Fruit fly (Drosophila melanogaster) whole organism, embryonic: ENCODE results near the gene Antdh.
A peak's percentile ranks its signal among the peaks of the same experiment; 100 is the strongest.

Source experiments
- Abd-B ChIP-seq: fragments of 200-800 bp; sonication (Bioruptor generic); optimal IDR thresholded peaks from 2 replicates; lab custom pipeline; 2018; ENCODE audit warnings: missing biosample characterization, mild to moderate bottlenecking, missing genetic modification characterization, moderate library complexity
- Blimp-1 ChIP-seq: fragments of 200-800 bp; sonication (Bioruptor generic); optimal IDR thresholded peaks from 3 replicates; lab custom pipeline; 2018; ENCODE audit warnings: missing biosample characterization, missing genetic modification characterization, mild to moderate bottlenecking, moderate library complexity, missing genetic modification reagents
- C15 ChIP-seq: fragments of 200-800 bp; sonication (Bioruptor generic); IDR thresholded peaks from 3 replicates; pipeline ENCODE4 v1.3.6; 2022; ENCODE audit warnings: missing biosample characterization, missing genetic modification characterization
- CG10209 ChIP-seq: fragments of 200-800 bp; sonication (Bioruptor generic); optimal IDR thresholded peaks from 3 replicates; lab custom pipeline; 2017; ENCODE audit warnings: missing biosample characterization, mild to moderate bottlenecking, missing genetic modification characterization, missing genetic modification reagents
- CG10274 ChIP-seq: fragments of 200-800 bp; sonication (Bioruptor generic); optimal IDR thresholded peaks from 3 replicates; lab custom pipeline; 2017; ENCODE audit warnings: missing biosample characterization, mild to moderate bottlenecking, missing genetic modification characterization
- CG10462 ChIP-seq: fragments of 200-800 bp; sonication (Bioruptor generic); optimal IDR thresholded peaks from 2 replicates; lab custom pipeline; 2016; ENCODE audit warnings: missing biosample characterization, missing genetic modification characterization
- CG10565 ChIP-seq: fragments of 200-800 bp; sonication (Bioruptor generic); optimal IDR thresholded peaks from 3 replicates; lab custom pipeline; 2016; ENCODE audit warnings: missing biosample characterization, mild to moderate bottlenecking, missing genetic modification characterization
- CG10979 ChIP-seq: fragments of 200-800 bp; sonication (Bioruptor generic); optimal IDR thresholded peaks from 2 replicates; lab custom pipeline; 2018; ENCODE audit warnings: missing biosample characterization, mild to moderate bottlenecking, missing genetic modification characterization, moderate library complexity
- CG11696 ChIP-seq: fragments of 200-800 bp; sonication (Bioruptor generic); IDR thresholded peaks from 2 replicates; pipeline ENCODE4 v1.3.6; 2022; ENCODE audit warnings: missing biosample characterization, missing genetic modification characterization
- CG16779 ChIP-seq: fragments of 200-800 bp; sonication (Bioruptor generic); IDR thresholded peaks from 2 replicates; pipeline ENCODE4 v1.3.6; 2022; ENCODE audit warnings: missing biosample characterization, missing genetic modification characterization
- CG16815 ChIP-seq: fragments of 200-800 bp; sonication (Bioruptor generic); optimal IDR thresholded peaks from 3 replicates; lab custom pipeline; 2017; ENCODE audit warnings: missing biosample characterization, mild to moderate bottlenecking, missing genetic modification characterization
- CG17186 ChIP-seq: fragments of 200-800 bp; sonication (Bioruptor generic); optimal IDR thresholded peaks from 3 replicates; lab custom pipeline; 2017; ENCODE audit warnings: missing biosample characterization, missing genetic modification reagents, missing genetic modification characterization
- CG1832 ChIP-seq: fragments of 200-800 bp; sonication (Bioruptor generic); optimal IDR thresholded peaks from 2 replicates; lab custom pipeline; 2017; ENCODE audit warnings: missing biosample characterization, mild to moderate bottlenecking, missing genetic modification characterization, inconsistent platforms
- CG2678 ChIP-seq: fragments of 200-800 bp; sonication (Bioruptor generic); optimal IDR thresholded peaks from 3 replicates; lab custom pipeline; 2019; ENCODE audit warnings: missing biosample characterization, mild to moderate bottlenecking, missing genetic modification characterization, moderate library complexity
- CG30020 ChIP-seq: fragments of 200-800 bp; optimal IDR thresholded peaks from 2 replicates; lab custom pipeline; 2019; ENCODE audit warnings: missing biosample characterization, mild to moderate bottlenecking, missing genetic modification characterization, moderate library complexity
- CG31365 ChIP-seq: fragments of 200-800 bp; sonication (Bioruptor generic); optimal IDR thresholded peaks from 2 replicates; lab custom pipeline; 2018; ENCODE audit warnings: missing biosample characterization, mild to moderate bottlenecking, missing genetic modification characterization
- CG32532 ChIP-seq: fragments of 200-800 bp; sonication (Bioruptor generic); IDR thresholded peaks from 2 replicates; pipeline ENCODE4 v1.3.6; 2022; ENCODE audit warnings: missing biosample characterization, missing genetic modification characterization
- CG8089 ChIP-seq: fragments of 200-800 bp; sonication (Bioruptor generic); optimal IDR thresholded peaks from 3 replicates; lab custom pipeline; 2016; ENCODE audit warnings: missing biosample characterization, missing genetic modification characterization
- Camta ChIP-seq: fragments of 200-800 bp; sonication (Bioruptor generic); optimal IDR thresholded peaks from 2 replicates; lab custom pipeline; 2016; ENCODE audit warnings: missing biosample characterization, missing genetic modification characterization
- D ChIP-seq, 2 experiments: fragments of 200-800 bp in 1 of 2; fragments of >200 bp in 1 of 2; sonication (Bioruptor generic) in 1 of 2; optimal IDR thresholded peaks; 2 replicates in 1 of 2; 3 replicates in 1 of 2; lab custom pipeline; 2017; ENCODE audit warnings: mild to moderate bottlenecking in 1 of 2, missing biosample characterization in 1 of 2, missing genetic modification characterization in 1 of 2, missing genetic modification reagents in 1 of 2
- Dek ChIP-seq: fragments of 200-800 bp; sonication (Bioruptor generic); optimal IDR thresholded peaks from 3 replicates; lab custom pipeline; 2019; ENCODE audit warnings: missing biosample characterization, mild to moderate bottlenecking, missing genetic modification characterization, moderate library complexity
- E2f2 ChIP-seq: fragments of 200-800 bp; sonication (Bioruptor generic); IDR thresholded peaks from 2 replicates; pipeline ENCODE4 v1.3.6; 2022; ENCODE audit warnings: missing biosample characterization, missing genetic modification characterization
- HHEX ChIP-seq: fragments of 200-800 bp; sonication (Bioruptor generic); optimal IDR thresholded peaks from 3 replicates; lab custom pipeline; 2017; ENCODE audit warnings: missing biosample characterization, mild to moderate bottlenecking, missing genetic modification characterization, missing genetic modification reagents
- HLH54F ChIP-seq: fragments of 200-800 bp; sonication (Bioruptor generic); optimal IDR thresholded peaks from 3 replicates; lab custom pipeline; 2016; ENCODE audit warnings: missing biosample characterization, missing genetic modification characterization
- Kr ChIP-seq: fragments of 200-800 bp; sonication (Bioruptor generic); optimal IDR thresholded peaks from 2 replicates; lab custom pipeline; 2017; ENCODE audit warnings: missing biosample characterization, mild to moderate bottlenecking, missing genetic modification characterization
- NC2α ChIP-seq: fragments of 200-800 bp; sonication (Bioruptor generic); optimal IDR thresholded peaks from 2 replicates; lab custom pipeline; 2016; ENCODE audit warnings: missing biosample characterization, missing genetic modification characterization
- Side ChIP-seq: fragments of 200-800 bp; sonication (Bioruptor generic); optimal IDR thresholded peaks from 2 replicates; lab custom pipeline; 2016; ENCODE audit warnings: missing biosample characterization, missing genetic modification characterization
- Taf1 ChIP-seq: fragments of 200-800 bp; sonication (Bioruptor generic); IDR thresholded peaks from 2 replicates; pipeline ENCODE4 v1.3.6; 2022; ENCODE audit warnings: missing biosample characterization, missing genetic modification characterization
- Tbp ChIP-seq: fragments of >200 bp; optimal IDR thresholded peaks from 2 replicates; lab custom pipeline; 2018; ENCODE audit warnings: missing biosample characterization, missing genetic modification characterization
- ab ChIP-seq: fragments of 200-800 bp; sonication (Bioruptor generic); optimal IDR thresholded peaks from 2 replicates; lab custom pipeline; 2016; ENCODE audit warnings: missing biosample characterization, missing genetic modification characterization
- aop ChIP-seq: fragments of 200-800 bp; sonication (Bioruptor generic); IDR thresholded peaks from 2 replicates; pipeline ENCODE4 v1.3.6; 2022; ENCODE audit warnings: missing biosample characterization, missing genetic modification characterization
- cato ChIP-seq: fragments of 200-800 bp; sonication (Bioruptor generic); optimal IDR thresholded peaks from 2 replicates; lab custom pipeline; 2016; ENCODE audit warnings: missing biosample characterization, missing genetic modification characterization, borderline replicate concordance
- chif ChIP-seq, 2 experiments: fragments of 200-800 bp; sonication (Bioruptor generic); optimal IDR thresholded peaks; 3 replicates each; lab custom pipeline; 2016; ENCODE audit warnings: missing biosample characterization in 2 of 2, missing genetic modification characterization in 2 of 2
- dm ChIP-seq: fragments of 200-800 bp; sonication (Bioruptor generic); optimal IDR thresholded peaks from 3 replicates; lab custom pipeline; 2016; ENCODE audit warnings: missing biosample characterization, missing genetic modification characterization
- dmrt11E ChIP-seq: fragments of 200-800 bp; sonication (Bioruptor generic); optimal IDR thresholded peaks from 3 replicates; lab custom pipeline; 2018; ENCODE audit warnings: missing biosample characterization, mild to moderate bottlenecking, missing genetic modification characterization, moderate library complexity
- ems ChIP-seq: fragments of 200-800 bp; sonication (Bioruptor generic); optimal IDR thresholded peaks from 3 replicates; lab custom pipeline; 2016; ENCODE audit warnings: missing biosample characterization, missing genetic modification characterization
- fd96Cb ChIP-seq: fragments of 200-800 bp; sonication (Bioruptor generic); optimal IDR thresholded peaks from 2 replicates; lab custom pipeline; 2018; ENCODE audit warnings: missing biosample characterization, mild to moderate bottlenecking, missing genetic modification characterization, moderate library complexity
- grn ChIP-seq: fragments of 200-800 bp; sonication (Bioruptor generic); optimal IDR thresholded peaks from 3 replicates; lab custom pipeline; 2017; ENCODE audit warnings: missing biosample characterization, missing genetic modification characterization
- her ChIP-seq: fragments of 200-800 bp; sonication (Bioruptor generic); optimal IDR thresholded peaks from 2 replicates; lab custom pipeline; 2016; ENCODE audit warnings: missing biosample characterization, missing genetic modification characterization
- kni ChIP-seq: fragments of 200-800 bp; sonication (Bioruptor generic); optimal IDR thresholded peaks from 3 replicates; lab custom pipeline; 2017; ENCODE audit warnings: mild to moderate bottlenecking, missing biosample characterization, missing genetic modification reagents, missing genetic modification characterization
- luna ChIP-seq: fragments of 200-800 bp; sonication (Bioruptor generic); optimal IDR thresholded peaks from 2 replicates; lab custom pipeline; 2016; ENCODE audit warnings: missing biosample characterization, missing genetic modification characterization
- org-1 ChIP-seq: fragments of 200-800 bp; sonication (Bioruptor generic); optimal IDR thresholded peaks from 2 replicates; lab custom pipeline; 2017; ENCODE audit warnings: missing biosample characterization, missing genetic modification characterization
- pb ChIP-seq: fragments of 200-800 bp; sonication (Bioruptor generic); optimal IDR thresholded peaks from 3 replicates; lab custom pipeline; 2016; ENCODE audit warnings: missing biosample characterization, missing genetic modification characterization
- peb ChIP-seq: fragments of 200-800 bp; sonication (Bioruptor generic); IDR thresholded peaks from 2 replicates; pipeline ENCODE4 v1.3.6; 2022; ENCODE audit warnings: missing biosample characterization, missing genetic modification characterization
- pzg ChIP-seq: fragments of 200-800 bp; sonication (Bioruptor generic); optimal IDR thresholded peaks from 3 replicates; lab custom pipeline; 2018; ENCODE audit warnings: missing biosample characterization, mild to moderate bottlenecking, missing genetic modification characterization, moderate library complexity
- sens-2 ChIP-seq: fragments of 200-800 bp; sonication (Bioruptor generic); IDR thresholded peaks from 2 replicates; pipeline ENCODE4 v1.3.6; 2022; ENCODE audit warnings: missing biosample characterization, missing genetic modification characterization
- sima ChIP-seq: fragments of 200-800 bp; sonication (Bioruptor generic); optimal IDR thresholded peaks from 2 replicates; lab custom pipeline; 2016; ENCODE audit warnings: missing biosample characterization, missing genetic modification characterization
- slp2 ChIP-seq: fragments of 200-800 bp; sonication (Bioruptor generic); optimal IDR thresholded peaks from 2 replicates; lab custom pipeline; 2016; ENCODE audit warnings: missing biosample characterization, missing genetic modification characterization
- trem ChIP-seq: fragments of 200-800 bp; optimal IDR thresholded peaks from 3 replicates; lab custom pipeline; 2019; ENCODE audit warnings: missing biosample characterization, mild to moderate bottlenecking, missing genetic modification characterization, moderate library complexity
- twi ChIP-seq: fragments of 200-800 bp; optimal IDR thresholded peaks from 2 replicates; lab custom pipeline; 2019; ENCODE audit warnings: missing biosample characterization, mild to moderate bottlenecking, missing genetic modification characterization, moderate library complexity

Antdh gene

DNA sequence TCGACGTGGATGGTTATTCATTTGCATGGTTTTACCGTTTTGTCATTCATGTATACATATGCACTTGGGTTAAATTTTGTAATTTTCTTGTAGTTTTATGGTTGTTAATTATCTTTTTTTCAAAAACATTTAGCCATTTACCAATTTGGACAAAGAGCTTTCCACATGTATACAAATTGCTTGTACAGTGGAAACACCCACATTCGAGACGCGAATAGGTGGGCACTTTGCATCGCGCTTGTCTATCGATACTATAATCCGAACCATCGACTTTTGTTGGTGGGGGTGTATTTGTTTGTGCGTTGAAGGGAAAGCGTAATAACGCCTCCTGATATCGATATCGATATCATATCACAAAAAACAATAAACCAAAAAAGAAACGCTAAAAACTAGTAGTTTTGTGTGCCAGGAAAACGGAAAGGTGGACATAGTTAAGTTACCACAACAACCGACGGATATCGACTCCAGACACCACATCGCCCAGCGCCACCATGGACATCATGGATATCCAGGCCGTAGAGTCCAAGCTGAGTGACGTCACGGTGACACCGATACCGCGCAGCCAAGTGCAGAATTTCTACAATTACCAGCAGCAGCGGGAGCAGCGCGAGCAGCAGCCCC is 31.2 kb downstream of the Antdh start, which contains the start of gene CDK2AP1 (continued):
- peak; percentile 39 for TF ChIP-seq Dek (tag; lab: Kevin White, UChicago)
- TF ChIP-seq HHEX (GFP tag; lab: Kevin White, UChicago): no peak
- no peak for TF ChIP-seq twi (tag; lab: Kevin White, UChicago)
- TF ChIP-seq D (optimal IDR thresholded peaks at IDR 0.05; lab: Kevin White, UChicago): no peak
- TF ChIP-seq D (GFP tag; optimal IDR thresholded peaks at IDR 0.05; lab: Kevin White, UChicago): no peak
- no peak for TF ChIP-seq CG10565 (GFP tag; lab: Kevin White, UChicago)
- peak; percentile 35 for TF ChIP-seq CG2678 (tag; lab: Kevin White, UChicago)
- TF ChIP-seq org-1 (GFP tag; lab: Kevin White, UChicago): no peak
- no peak for TF ChIP-seq pb (GFP tag; lab: Kevin White, UChicago)
- no peak for TF ChIP-seq sens-2 (GFP tag; lab: Robert Waterston, UW)
- TF ChIP-seq Tbp (GFP tag; lab: Kevin White, UChicago): no peak
- peak; percentile 11 for TF ChIP-seq slp2
- TF ChIP-seq Taf1: no peak
- TF ChIP-seq luna (GFP tag; lab: Kevin White, UChicago): no peak
- TF ChIP-seq CG10209 (GFP tag; lab: Kevin White, UChicago): no peak
- TF ChIP-seq kni (GFP tag; lab: Kevin White, UChicago): no peak
- TF ChIP-seq ab (GFP tag; lab: Kevin White, UChicago): no peak
- no peak for TF ChIP-seq ems (GFP tag; lab: Kevin White, UChicago)
- no peak for TF ChIP-seq CG11696 (GFP tag; lab: Robert Waterston, UW)
- no peak for TF ChIP-seq aop (GFP tag; lab: Robert Waterston, UW)
- TF ChIP-seq CG17186: peak; percentile 11
- TF ChIP-seq NC2α (GFP tag; lab: Kevin White, UChicago): no peak
- TF ChIP-seq CG10462 (GFP tag; lab: Kevin White, UChicago): no peak
- TF ChIP-seq pzg: peak; percentile 77
- TF ChIP-seq dm (GFP tag; lab: Kevin White, UChicago): peak; percentile 14
- peak; percentile 35 for TF ChIP-seq Abd-B (GFP tag; lab: Kevin White, UChicago)
- peak; percentile 12 for TF ChIP-seq dmrt11E (tag; lab: Kevin White, UChicago)
- TF ChIP-seq CG16779 (GFP tag; lab: Robert Waterston, UW): no peak
- TF ChIP-seq E2f2 (GFP tag; lab: Robert Waterston, UW): 0 out of 2 replicates have a peak, but pooled peaks have one; percentile 7
- TF ChIP-seq trem (tag; lab: Kevin White, UChicago): peak; percentile 44
- no peak for TF ChIP-seq CG16815 (GFP tag; lab: Kevin White, UChicago)
- peak; percentile 50 for TF ChIP-seq her (GFP tag; lab: Kevin White, UChicago)
- peak in 1 of 2 experiments; percentile 22 for TF ChIP-seq chif (GFP tag; optimal IDR thresholded peaks at IDR 0.05; lab: Kevin White, UChicago)
- no peak for TF ChIP-seq Camta (GFP tag; lab: Kevin White, UChicago)
- peak; percentile 8 for TF ChIP-seq Blimp-1 (GFP tag; lab: Kevin White, UChicago)
- TF ChIP-seq CG32532 (GFP tag; lab: Robert Waterston, UW): peak; percentile 24
- TF ChIP-seq CG30020 (tag; lab: Kevin White, UChicago): peak; percentile 94
- TF ChIP-seq CG31365 (tag; lab: Kevin White, UChicago): no peak
- no peak for TF ChIP-seq sima
- no peak for TF ChIP-seq CG10274 (GFP tag; lab: Kevin White, UChicago)
- TF ChIP-seq Side (GFP tag; lab: Kevin White, UChicago): peak; percentile 13
- no peak for TF ChIP-seq CG10979 (tag; lab: Kevin White, UChicago)
- TF ChIP-seq grn (GFP tag; lab: Kevin White, UChicago): no peak
- TF ChIP-seq HLH54F (GFP tag; lab: Kevin White, UChicago): peak; percentile 42
- no peak for TF ChIP-seq CG1832 (GFP tag; lab: Kevin White, UChicago)
- no peak for TF ChIP-seq peb (GFP tag; lab: Robert Waterston, UW)
- no peak for TF ChIP-seq Kr (GFP tag; lab: Kevin White, UChicago)
- no peak for TF ChIP-seq CG8089 (GFP tag; lab: Kevin White, UChicago)
- TF ChIP-seq C15 (GFP tag; lab: Robert Waterston, UW): no peak
- no peak for TF ChIP-seq cato (GFP tag; lab: Kevin White, UChicago)
- no peak for TF ChIP-seq fd96Cb (tag; lab: Kevin White, UChicago)
